Worm (Caenorhabditis elegans) whole organism, L4/young adult: ENCODE data around the gene T28D6.4.

ENCODE experiments used
- W03F9.2 ChIP-seq: fragments of 150-350 bp; optimal IDR thresholded peaks from 2 replicates; lab custom pipeline; 2014; ENCODE audit warnings: missing biosample characterization, missing genetic modification characterization
- dao-5 ChIP-seq: sonication (generic microtip); optimal IDR thresholded peaks from 2 replicates; lab custom pipeline; 2016; ENCODE audit warnings: missing genotype, missing genetic modification characterization, moderate library complexity, missing compliant biosample characterization
- him-1 ChIP-seq: sonication (generic microtip); optimal IDR thresholded peaks from 2 replicates; lab custom pipeline; 2016; ENCODE audit warnings: missing genotype, missing genetic modification reagents, missing genetic modification characterization, missing compliant biosample characterization

DNA sequence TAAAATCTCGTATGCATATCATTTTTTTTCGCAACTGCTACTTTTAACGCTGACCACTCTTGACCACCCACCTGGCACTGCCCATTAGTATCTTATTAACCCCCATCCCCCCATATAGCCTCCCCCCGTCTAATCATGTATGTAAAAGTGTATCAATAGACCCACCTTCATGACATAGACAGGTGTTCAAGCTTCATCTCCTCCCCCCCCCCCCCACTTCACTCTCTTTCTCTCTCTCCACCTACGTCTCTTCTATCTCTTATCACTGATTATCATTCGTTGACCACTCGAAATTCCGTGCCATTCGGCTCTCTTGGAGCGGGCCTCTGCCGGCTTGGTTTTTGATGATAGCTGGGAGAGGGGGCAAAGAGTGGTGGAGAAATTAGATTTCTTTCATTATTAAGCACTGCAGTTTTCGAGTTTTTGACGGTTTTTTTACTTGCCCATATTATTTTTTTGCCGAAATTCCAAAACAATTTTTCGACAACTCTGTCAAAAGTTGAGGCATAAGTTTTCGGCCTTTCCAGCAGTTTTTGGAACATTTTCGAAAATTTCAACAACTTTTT, 4.4 kb upstream of the T28D6.4 start:
- TF ChIP-seq W03F9.2 (tag; lab: Kevin White, UChicago) (no peak), dao-5 (tag; lab: Kevin White, UChicago) (no peak), him-1 (no peak)
